Fruit fly (Drosophila melanogaster) whole organism, embryonic: ENCODE results near the gene CG13654.

Source experiments
- B-H1 ChIP-seq: fragments of 200-800 bp; sonication (Bioruptor generic); IDR thresholded peaks from 3 replicates; pipeline ENCODE4 v1.3.6; 2022; ENCODE audit warnings: missing biosample characterization, missing genetic modification characterization
- C15 ChIP-seq: fragments of 200-800 bp; sonication (Bioruptor generic); IDR thresholded peaks from 3 replicates; pipeline ENCODE4 v1.3.6; 2022; ENCODE audit warnings: missing biosample characterization, missing genetic modification characterization
- CG10274 ChIP-seq: fragments of 200-800 bp; sonication (Bioruptor generic); optimal IDR thresholded peaks from 3 replicates; lab custom pipeline; 2017; ENCODE audit warnings: missing biosample characterization, mild to moderate bottlenecking, missing genetic modification characterization
- CG10431 ChIP-seq: fragments of 200-800 bp; sonication (Bioruptor generic); optimal IDR thresholded peaks from 3 replicates; lab custom pipeline; 2018; ENCODE audit warnings: missing biosample characterization, mild to moderate bottlenecking, missing genetic modification characterization
- CG12104 ChIP-seq: fragments of 200-800 bp; sonication (Bioruptor generic); optimal IDR thresholded peaks from 3 replicates; lab custom pipeline; 2016; ENCODE audit warnings: missing biosample characterization, missing genetic modification characterization
- CG1233 ChIP-seq: fragments of 200-800 bp; sonication (Bioruptor generic); optimal IDR thresholded peaks from 4 replicates; lab custom pipeline; 2018; ENCODE audit warnings: missing biosample characterization, mild to moderate bottlenecking, missing genetic modification characterization
- CG13123 ChIP-seq: fragments of 200-800 bp; sonication (Bioruptor generic); optimal IDR thresholded peaks from 2 replicates; lab custom pipeline; 2016; ENCODE audit warnings: missing biosample characterization, missing genetic modification characterization
- CG16863 ChIP-seq: fragments of 200-800 bp; sonication (Bioruptor generic); optimal IDR thresholded peaks from 3 replicates; lab custom pipeline; 2016; ENCODE audit warnings: missing biosample characterization, missing genetic modification characterization
- CG17186 ChIP-seq: fragments of 200-800 bp; sonication (Bioruptor generic); optimal IDR thresholded peaks from 3 replicates; lab custom pipeline; 2017; ENCODE audit warnings: missing biosample characterization, missing genetic modification reagents, missing genetic modification characterization
- CG17802 ChIP-seq: fragments of 200-800 bp; sonication (Bioruptor generic); optimal IDR thresholded peaks from 2 replicates; lab custom pipeline; 2018; ENCODE audit warnings: missing biosample characterization, mild to moderate bottlenecking, missing genetic modification characterization, moderate library complexity
- CG2712 ChIP-seq: fragments of 200-800 bp; optimal IDR thresholded peaks from 3 replicates; lab custom pipeline; 2019; ENCODE audit warnings: missing biosample characterization, mild to moderate bottlenecking, missing genetic modification characterization, moderate library complexity
- CG30431 ChIP-seq: fragments of 200-800 bp; sonication (Bioruptor generic); optimal IDR thresholded peaks from 2 replicates; lab custom pipeline; 2017; ENCODE audit warnings: missing biosample characterization, missing genetic modification characterization
- CG32772 ChIP-seq: fragments of 200-800 bp; sonication (Bioruptor generic); IDR thresholded peaks from 2 replicates; pipeline ENCODE4 v1.3.6; 2022; ENCODE audit warnings: missing biosample characterization, missing genetic modification characterization
- CG4282 ChIP-seq: fragments of 200-800 bp; sonication (Bioruptor generic); optimal IDR thresholded peaks from 2 replicates; lab custom pipeline; 2016; ENCODE audit warnings: missing biosample characterization, missing genetic modification characterization
- CG4328 ChIP-seq: fragments of 200-800 bp; sonication (Bioruptor generic); optimal IDR thresholded peaks from 3 replicates; lab custom pipeline; 2017; ENCODE audit warnings: missing biosample characterization, missing genetic modification reagents, missing genetic modification characterization
- CG4854 ChIP-seq: fragments of 200-800 bp; sonication (Bioruptor generic); optimal IDR thresholded peaks from 2 replicates; lab custom pipeline; 2016; ENCODE audit warnings: missing biosample characterization, missing genetic modification characterization, inconsistent platforms
- CG6683 ChIP-seq: fragments of 200-800 bp; sonication (Bioruptor generic); optimal IDR thresholded peaks from 2 replicates; lab custom pipeline; 2017; ENCODE audit warnings: missing biosample characterization, mild to moderate bottlenecking, missing genetic modification characterization, missing genetic modification reagents
- CG8281 ChIP-seq: fragments of 200-800 bp; sonication (Bioruptor generic); optimal IDR thresholded peaks from 2 replicates; lab custom pipeline; 2018; ENCODE audit warnings: missing biosample characterization, mild to moderate bottlenecking, missing genetic modification characterization, moderate library complexity
- CG8290 ChIP-seq, 3 experiments: fragments of 200-800 bp; sonication (Bioruptor generic); optimal IDR thresholded peaks; 2 replicates each; lab custom pipeline; 2016 to 2019; ENCODE audit warnings: missing biosample characterization in 3 of 3, missing genetic modification characterization in 3 of 3, mild to moderate bottlenecking in 2 of 3, moderate library complexity in 1 of 3
- CG9797 ChIP-seq: fragments of 200-800 bp; sonication (Bioruptor generic); optimal IDR thresholded peaks from 3 replicates; lab custom pipeline; 2018; ENCODE audit warnings: missing biosample characterization, mild to moderate bottlenecking, missing genetic modification characterization
- CG9817 ChIP-seq: fragments of 200-800 bp; sonication (Bioruptor generic); optimal IDR thresholded peaks from 2 replicates; lab custom pipeline; 2018; ENCODE audit warnings: missing biosample characterization, mild to moderate bottlenecking, missing genetic modification characterization, moderate library complexity
- CHES-1-like ChIP-seq: fragments of 200-800 bp; sonication (Bioruptor generic); optimal IDR thresholded peaks from 2 replicates; lab custom pipeline; 2016; ENCODE audit warnings: missing biosample characterization, missing genetic modification characterization
- CTCF ChIP-seq: fragments of 200-800 bp; sonication (Bioruptor generic); optimal IDR thresholded peaks from 2 replicates; lab custom pipeline; 2017; ENCODE audit warnings: missing biosample characterization, mild to moderate bottlenecking, missing genetic modification characterization, moderate library complexity
- Ets65A ChIP-seq: fragments of 200-800 bp; sonication (Bioruptor generic); peaks from one replicate; lab custom pipeline; 2016; ENCODE audit warnings: missing biosample characterization, missing genetic modification characterization
- Fer1 ChIP-seq: fragments of 200-800 bp; sonication (Bioruptor generic); optimal IDR thresholded peaks from 2 replicates; lab custom pipeline; 2017; ENCODE audit warnings: missing biosample characterization, mild to moderate bottlenecking, missing genetic modification characterization
- GATAe ChIP-seq: fragments of 200-800 bp; sonication (Bioruptor generic); conservative IDR thresholded peaks from 2 replicates; pipeline ENCODE4 v1.3.6; 2022; ENCODE audit warnings: missing biosample characterization, missing genetic modification characterization
- H15 ChIP-seq: fragments of 200-800 bp; sonication (Bioruptor generic); IDR thresholded peaks from 3 replicates; pipeline ENCODE4 v1.3.6; 2022; ENCODE audit warnings: missing biosample characterization, missing genetic modification characterization
- HLH3B ChIP-seq: fragments of 200-800 bp; sonication (Bioruptor generic); IDR thresholded peaks from 2 replicates; pipeline ENCODE4 v1.3.6; 2022; ENCODE audit warnings: missing biosample characterization, missing genetic modification characterization
- HLHmδ ChIP-seq: fragments of 200-800 bp; sonication (Bioruptor generic); optimal IDR thresholded peaks from 2 replicates; lab custom pipeline; 2018; ENCODE audit warnings: missing biosample characterization, mild to moderate bottlenecking, missing genetic modification characterization, moderate library complexity
- Hey ChIP-seq: fragments of 200-800 bp; sonication (Bioruptor generic); optimal IDR thresholded peaks from 3 replicates; lab custom pipeline; 2018; ENCODE audit warnings: missing biosample characterization, mild to moderate bottlenecking, missing genetic modification characterization
- Rx ChIP-seq: fragments of 200-800 bp; sonication (Bioruptor generic); IDR thresholded peaks from 2 replicates; pipeline ENCODE4 v1.3.6; 2022; ENCODE audit warnings: missing biosample characterization, missing genetic modification characterization
- Six4 ChIP-seq: fragments of 200-800 bp; sonication (Bioruptor generic); optimal IDR thresholded peaks from 2 replicates; lab custom pipeline; 2016; ENCODE audit warnings: missing biosample characterization, missing genetic modification characterization
- amos ChIP-seq: fragments of 200-800 bp; sonication (Bioruptor generic); IDR thresholded peaks from 2 replicates; pipeline ENCODE4 v1.3.6; 2022; ENCODE audit warnings: missing biosample characterization, missing genetic modification characterization; ENCODE audit not compliant: partially characterized antibody
- ara ChIP-seq: fragments of 200-800 bp; sonication (Bioruptor generic); IDR thresholded peaks from 2 replicates; pipeline ENCODE4 v1.3.6; 2022; ENCODE audit warnings: missing biosample characterization, missing genetic modification characterization
- crc ChIP-seq: fragments of 200-800 bp; sonication (Bioruptor generic); optimal IDR thresholded peaks from 2 replicates; lab custom pipeline; 2016; ENCODE audit warnings: missing biosample characterization, missing genetic modification characterization
- croc ChIP-seq: fragments of 200-800 bp; sonication (Bioruptor generic); conservative IDR thresholded peaks from 3 replicates; pipeline ENCODE4 v1.3.6; 2022; ENCODE audit warnings: missing biosample characterization, missing genetic modification characterization
- cwo ChIP-seq: fragments of 200-800 bp; sonication (Bioruptor generic); optimal IDR thresholded peaks from 3 replicates; lab custom pipeline; 2017; ENCODE audit warnings: missing biosample characterization, missing genetic modification characterization, mild to moderate bottlenecking, moderate library complexity, missing genetic modification reagents
- dati ChIP-seq: fragments of 200-800 bp; sonication (Bioruptor generic); IDR thresholded peaks from 2 replicates; pipeline ENCODE4 v1.3.6; 2022; ENCODE audit warnings: missing biosample characterization, missing genetic modification characterization
- dm ChIP-seq: fragments of 200-800 bp; sonication (Bioruptor generic); optimal IDR thresholded peaks from 3 replicates; lab custom pipeline; 2016; ENCODE audit warnings: missing biosample characterization, missing genetic modification characterization
- en ChIP-seq: fragments of 200-800 bp; sonication (Bioruptor generic); optimal IDR thresholded peaks from 2 replicates; lab custom pipeline; 2016; ENCODE audit warnings: missing biosample characterization, missing genetic modification characterization
- ewg ChIP-seq: fragments of 200-800 bp; sonication (Bioruptor generic); optimal IDR thresholded peaks from 3 replicates; lab custom pipeline; 2017; ENCODE audit warnings: mild to moderate bottlenecking, missing biosample characterization, missing genetic modification reagents, missing genetic modification characterization
- fru ChIP-seq: fragments of >200 bp; optimal IDR thresholded peaks from 2 replicates; lab custom pipeline; 2017
- gem ChIP-seq: fragments of 200-800 bp; sonication (Bioruptor generic); optimal IDR thresholded peaks from 2 replicates; lab custom pipeline; 2019; ENCODE audit warnings: missing biosample characterization, mild to moderate bottlenecking, missing genetic modification characterization, moderate library complexity
- ham ChIP-seq: fragments of 200-800 bp; sonication (Bioruptor generic); IDR thresholded peaks from 2 replicates; pipeline ENCODE4 v1.3.6; 2022; ENCODE audit warnings: missing biosample characterization, missing genetic modification characterization
- maf-S ChIP-seq: fragments of 200-800 bp; sonication (Bioruptor generic); optimal IDR thresholded peaks from 2 replicates; lab custom pipeline; 2016; ENCODE audit warnings: missing biosample characterization, missing genetic modification characterization
- org-1 ChIP-seq: fragments of 200-800 bp; sonication (Bioruptor generic); optimal IDR thresholded peaks from 2 replicates; lab custom pipeline; 2017; ENCODE audit warnings: missing biosample characterization, missing genetic modification characterization
- prd ChIP-seq, 3 experiments: fragments of >200 bp in 2 of 3; fragments of 200-800 bp in 1 of 3; sonication (Bioruptor generic) in 1 of 3; optimal IDR thresholded peaks in 2 of 3; IDR thresholded peaks in 1 of 3; 2 replicates in 2 of 3; 3 replicates in 1 of 3; pipeline versions ENCODE4 v1.3.6 to Lab custom; 2017 to 2022; ENCODE audit warnings: missing biosample characterization in 1 of 3, missing genetic modification characterization in 1 of 3
- ro ChIP-seq: fragments of 200-800 bp; sonication (Bioruptor generic); IDR thresholded peaks from 2 replicates; pipeline ENCODE4 v1.3.6; 2022; ENCODE audit warnings: missing biosample characterization, missing genetic modification characterization
- shn ChIP-seq: fragments of 200-800 bp; sonication (Bioruptor generic); optimal IDR thresholded peaks from 3 replicates; lab custom pipeline; 2016; ENCODE audit warnings: missing biosample characterization, missing genetic modification characterization
- vvl ChIP-seq: fragments of 200-800 bp; sonication (Bioruptor generic); IDR thresholded peaks from 2 replicates; pipeline ENCODE4 v1.3.6; 2022; ENCODE audit warnings: missing biosample characterization, missing genetic modification characterization
- zen2 ChIP-seq: fragments of 200-800 bp; sonication (Bioruptor generic); IDR thresholded peaks from 3 replicates; pipeline ENCODE4 v1.3.6; 2022; ENCODE audit warnings: missing biosample characterization, missing genetic modification characterization; ENCODE audit not compliant: partially characterized antibody

CG13654 gene

DNA sequence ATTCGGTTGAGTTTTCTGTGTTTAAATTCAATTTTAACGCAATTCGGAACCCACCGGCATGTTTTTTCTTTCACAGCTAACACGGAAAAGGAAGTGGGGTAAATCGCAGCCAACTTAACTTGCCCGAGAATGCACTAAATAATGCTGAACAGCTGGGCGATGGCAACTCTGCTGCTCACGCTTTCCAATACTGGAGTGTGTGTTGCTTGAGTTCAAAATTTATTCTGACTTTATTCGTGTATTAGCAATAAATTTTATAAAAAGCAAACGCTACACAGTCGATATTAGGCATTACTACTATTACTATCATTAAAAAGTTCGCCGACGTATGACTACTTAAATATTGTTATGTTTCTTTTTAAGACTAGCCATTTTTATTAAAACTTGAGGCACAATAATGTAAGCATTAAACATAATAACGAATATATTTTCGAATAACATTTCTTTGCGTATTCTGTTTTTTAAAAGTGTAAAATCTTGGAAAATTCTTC is 47.8 kb downstream of the CG13654 start, which contains the start of the genes RpS27 and Nup37 (continued):
- TF ChIP-seq amos (GFP tag; lab: Robert Waterston, UW) (peak; percentile 41; the same call in 1 of the 2 replicates), gem (tag; lab: Kevin White, UChicago) (peak; percentile 91), Hey (tag; lab: Kevin White, UChicago) (peak; percentile 99), Fer1 (peak; percentile 98), CG10431 (GFP tag; lab: Kevin White, UChicago) (peak; percentile 98), CG8281 (tag; lab: Kevin White, UChicago) (peak; percentile 87), CG9817 (peak; percentile 99), Six4 (GFP tag; lab: Kevin White, UChicago) (peak; percentile 96), crc (GFP tag; lab: Kevin White, UChicago) (peak; percentile 97), CG4282 (GFP tag; lab: Kevin White, UChicago) (peak; percentile 97), CG9797 (GFP tag; lab: Kevin White, UChicago) (peak; percentile 96), CG17186 (GFP tag; lab: Kevin White, UChicago) (peak; percentile 96), CG4854 (GFP tag; lab: Kevin White, UChicago) (peak; percentile 98), GATAe (GFP tag; lab: Robert Waterston, UW) (peak; percentile 87), zen2 (GFP tag; lab: Robert Waterston, UW) (no peak), CG10274 (GFP tag; lab: Kevin White, UChicago) (peak; percentile 96), CG16863 (GFP tag; lab: Kevin White, UChicago) (peak; percentile 98), ro (peak; percentile 94), croc (GFP tag; lab: Robert Waterston, UW) (peak; percentile 88), CG12104 (GFP tag; lab: Kevin White, UChicago) (peak; percentile 99), ewg (GFP tag; lab: Kevin White, UChicago) (peak; percentile 95), dm (peak; percentile 99), H15 (GFP tag; lab: Robert Waterston, UW) (peak; percentile 97), prd (optimal IDR thresholded peaks at IDR 0.05; lab: Kevin White, UChicago) (no peak), prd (GFP tag; IDR thresholded peaks at IDR 0.05; lab: Robert Waterston, UW) (peak; percentile 91), vvl (GFP tag; lab: Robert Waterston, UW) (peak; percentile 98), CHES-1-like (GFP tag; lab: Kevin White, UChicago) (peak; percentile 99), fru (lab: Kevin White, UChicago) (no peak), en (peak; percentile 98), B-H1 (GFP tag; lab: Robert Waterston, UW) (peak; percentile 90), maf-S (GFP tag; lab: Kevin White, UChicago) (peak; percentile 98), CG30431 (peak; percentile 98), CG4328 (GFP tag; lab: Kevin White, UChicago) (peak; percentile 99), HLHmδ (GFP tag; lab: Kevin White, UChicago) (peak; percentile 100), Rx (GFP tag; lab: Robert Waterston, UW) (peak; percentile 98), C15 (GFP tag; lab: Robert Waterston, UW) (peak; percentile 93), dati (GFP tag; lab: Robert Waterston, UW) (peak; percentile 96), CTCF (peak; percentile 74), cwo (GFP tag; lab: Kevin White, UChicago) (peak; percentile 91), ara (GFP tag; lab: Robert Waterston, UW) (peak; percentile 95), ham (GFP tag; lab: Robert Waterston, UW) (peak; percentile 94), shn (GFP tag; lab: Kevin White, UChicago) (peak; percentile 99), CG17802 (tag; lab: Kevin White, UChicago) (peak; percentile 94), org-1 (GFP tag; lab: Kevin White, UChicago) (peak; percentile 97), CG32772 (GFP tag; lab: Robert Waterston, UW) (peak; percentile 96), CG6683 (GFP tag; lab: Kevin White, UChicago) (peak; percentile 94), CG2712 (tag; lab: Kevin White, UChicago) (peak; percentile 94), CG13123 (GFP tag; lab: Kevin White, UChicago) (peak; percentile 100), HLH3B (GFP tag; lab: Robert Waterston, UW) (peak; percentile 95), Ets65A (GFP tag; lab: Kevin White, UChicago) (peak; percentile 100), CG8290 (GFP tag; optimal IDR thresholded peaks at IDR 0.05; lab: Kevin White, UChicago) (peak; percentile 98), CG8290 (tag; optimal IDR thresholded peaks at IDR 0.05; lab: Kevin White, UChicago) (peak; percentile 97 to 100), CG1233 (GFP tag; lab: Kevin White, UChicago) (peak; percentile 99)
